Fruit fly (Drosophila melanogaster): Measurements from ENCODE around the gene CG43348.

DNA sequence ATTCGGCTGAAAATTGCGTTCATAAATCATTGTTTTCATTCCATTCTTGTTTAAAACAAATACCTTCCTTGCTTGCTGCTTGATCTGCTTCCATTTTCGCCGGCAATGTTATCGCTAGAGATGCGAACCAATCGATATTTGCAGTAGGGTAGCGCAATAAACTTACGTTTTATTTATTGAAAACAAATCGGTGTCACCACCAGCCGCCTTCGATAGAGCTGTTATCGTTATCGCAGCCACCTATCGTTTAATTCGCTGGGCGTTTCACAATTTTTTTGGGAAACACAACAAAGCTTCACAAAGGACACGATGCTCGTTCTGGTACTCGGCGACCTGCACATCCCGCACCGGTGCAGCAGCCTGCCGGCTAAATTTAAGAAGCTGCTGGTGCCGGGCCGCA lies 48.7 kb upstream of the CG43348 start, which contains the start of the genes Tfb4 and Vps29:
- TF ChIP-seq psq (GFP tag; optimal IDR thresholded peaks at IDR 0.05) (peak; percentile 43), usp (GFP tag; optimal IDR thresholded peaks at IDR 0.05) (no peak), CrebA (GFP tag; optimal IDR thresholded peaks at IDR 0.05; ENCODE audit: borderline replicate concordance) (no peak), OdsH (GFP tag; optimal IDR thresholded peaks at IDR 0.05) (peak; percentile 61), Dif (GFP tag; optimal IDR thresholded peaks at IDR 0.05; ENCODE audit: partially characterized antibody) (no peak), dmrt93B (GFP tag; optimal IDR thresholded peaks at IDR 0.05) (no peak), HLH106 (tag; optimal IDR thresholded peaks at IDR 0.05) (peak; percentile 40), Jra (GFP tag; optimal IDR thresholded peaks at IDR 0.05) (no peak), h (GFP tag; optimal IDR thresholded peaks at IDR 0.05) (peak; percentile 77), Myc (optimal IDR thresholded peaks at IDR 0.05) (no peak)

All from whole organism, wandering third instar larva.